Fruit fly (Drosophila melanogaster) whole organism, pupa: ENCODE measurements around the gene Nadsyn.

ENCODE experiments used
- CG10348 ChIP-seq: fragments of 200-800 bp; sonication (Bioruptor generic); IDR thresholded peaks from 2 replicates; pipeline ENCODE4 v1.3.6; 2022; ENCODE audit warnings: missing biosample characterization, missing genetic modification characterization
- CG14655 ChIP-seq: fragments of 200-800 bp; sonication (Bioruptor generic); optimal IDR thresholded peaks from 3 replicates; lab custom pipeline; 2017; ENCODE audit warnings: mild to moderate bottlenecking, missing biosample characterization, missing genetic modification reagents, missing genetic modification characterization
- CG15710 ChIP-seq: fragments of 200-800 bp; sonication (Bioruptor generic); optimal IDR thresholded peaks from 2 replicates; lab custom pipeline; 2018; ENCODE audit warnings: missing biosample characterization, mild to moderate bottlenecking, missing genetic modification characterization, moderate library complexity
- CG32121 ChIP-seq: fragments of 200-800 bp; sonication (Bioruptor generic); IDR thresholded peaks from 2 replicates; pipeline ENCODE4 v1.3.6; 2022; ENCODE audit warnings: missing biosample characterization, missing genetic modification characterization
- CG4496 ChIP-seq: fragments of 200-800 bp; sonication (Bioruptor generic); IDR thresholded peaks from 3 replicates; pipeline ENCODE4 v1.3.6; 2022; ENCODE audit warnings: missing biosample characterization, missing genetic modification characterization
- CG8159 ChIP-seq: fragments of 200-800 bp; sonication (Bioruptor generic); optimal IDR thresholded peaks from 3 replicates; lab custom pipeline; 2018; ENCODE audit warnings: missing biosample characterization, mild to moderate bottlenecking, missing genetic modification characterization, moderate library complexity
- EcR ChIP-seq: fragments of 200-800 bp; sonication (Bioruptor generic); optimal IDR thresholded peaks from 3 replicates; lab custom pipeline; 2019; ENCODE audit warnings: missing biosample characterization, missing genetic modification characterization, mild to moderate bottlenecking, moderate library complexity, missing genetic modification reagents
- Pif1A ChIP-seq: fragments of 200-800 bp; sonication (Bioruptor generic); optimal IDR thresholded peaks from 3 replicates; lab custom pipeline; 2016; ENCODE audit warnings: missing biosample characterization, missing genetic modification characterization
- Snoo ChIP-seq: fragments of 200-800 bp; sonication (Bioruptor generic); optimal IDR thresholded peaks from 3 replicates; lab custom pipeline; 2017; ENCODE audit warnings: missing biosample characterization, mild to moderate bottlenecking, missing genetic modification characterization, inconsistent platforms
- fd96Ca ChIP-seq: fragments of 200-800 bp; sonication (Bioruptor generic); IDR thresholded peaks from 3 replicates; pipeline ENCODE4 v1.3.6; 2022; ENCODE audit warnings: missing biosample characterization, missing genetic modification characterization

DNA sequence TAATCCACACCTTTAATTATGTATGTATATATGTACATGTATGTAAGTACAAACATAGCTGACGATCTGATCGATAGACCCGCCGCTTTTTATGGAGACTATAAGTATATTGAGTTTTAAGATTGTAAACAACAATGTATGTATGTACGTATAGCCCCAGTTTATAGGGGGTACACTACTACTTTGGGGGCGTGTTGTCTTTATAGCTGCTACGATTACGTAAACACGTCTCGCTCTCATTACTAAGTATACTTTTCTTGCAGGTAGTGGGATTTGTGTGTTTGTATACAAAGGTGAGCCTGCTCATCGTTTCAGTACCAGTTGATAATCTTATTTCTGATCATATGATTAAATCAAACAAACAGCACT is 31.8 kb upstream of the Nadsyn start:
- TF ChIP-seq Pif1A: no peak
- TF ChIP-seq CG15710 (tag; lab: Kevin White, UChicago): no peak
- no peak for TF ChIP-seq Snoo (tag; lab: Kevin White, UChicago)
- TF ChIP-seq CG10348: no peak
- TF ChIP-seq CG32121 (GFP tag; lab: Robert Waterston, UW): no peak
- TF ChIP-seq CG14655: no peak
- TF ChIP-seq CG8159 (tag; lab: Kevin White, UChicago): no peak
- no peak for TF ChIP-seq EcR (GFP tag; lab: Kevin White, UChicago)
- no peak for TF ChIP-seq CG4496 (GFP tag; lab: Robert Waterston, UW)
- no peak for TF ChIP-seq fd96Ca (GFP tag; lab: Robert Waterston, UW)
